Fruit fly (Drosophila melanogaster): Measurements from ENCODE around the gene CG32277.

dm6 chr3L:3192333-3192894 lies 12.8 kb downstream of the CG32277 start, which contains the start of gene CG14965:
- TF ChIP-seq CG14711 (tag; optimal IDR thresholded peaks at IDR 0.05) (no peak), Hr96 (GFP tag; optimal IDR thresholded peaks at IDR 0.05) (no peak), Mnt (GFP tag; optimal IDR thresholded peaks at IDR 0.05) (no peak), CG33017 (tag; optimal IDR thresholded peaks at IDR 0.05) (no peak), bab1 (GFP tag; optimal IDR thresholded peaks at IDR 0.05) (no peak), CG12768 (GFP tag; optimal IDR thresholded peaks at IDR 0.05) (no peak), toe (GFP tag; optimal IDR thresholded peaks at IDR 0.05) (no peak), kay (GFP tag; ENCODE audit: borderline replicate concordance) (no peak), CG1620 (GFP tag; optimal IDR thresholded peaks at IDR 0.05) (no peak)

Data from whole organism, adult.